Fruit fly (Drosophila melanogaster) whole organism, adult: Measurements from ENCODE around the gene CG15760.

Experiments
- cic ChIP-seq: fragments of 200-800 bp; sonication (Bioruptor generic); optimal IDR thresholded peaks from 2 replicates; lab custom pipeline; 2017; ENCODE audit warnings: missing biosample characterization, mild to moderate bottlenecking, missing genetic modification characterization, moderate library complexity
- kay ChIP-seq: fragments of 200-800 bp; sonication (Bioruptor generic); peaks from one replicate; lab custom pipeline; 2016; ENCODE audit warnings: missing biosample characterization, missing genetic modification characterization, borderline replicate concordance
- tj ChIP-seq: fragments of 200-800 bp; sonication (Bioruptor generic); optimal IDR thresholded peaks from 3 replicates; lab custom pipeline; 2017; ENCODE audit warnings: missing biosample characterization, mild to moderate bottlenecking, missing genetic modification characterization, moderate library complexity

- TF ChIP-seq cic (GFP tag; lab: Kevin White, UChicago) (no peak), kay (GFP tag; lab: Kevin White, UChicago) (no peak), tj (GFP tag; lab: Kevin White, UChicago) (no peak)
These were observed 23.3 kb upstream of the CG15760 start for dm6 chrX:13646175-13646574.
